Fruit fly (Drosophila melanogaster): ENCODE results near the gene Bub1.

Bub1 gene

DNA sequence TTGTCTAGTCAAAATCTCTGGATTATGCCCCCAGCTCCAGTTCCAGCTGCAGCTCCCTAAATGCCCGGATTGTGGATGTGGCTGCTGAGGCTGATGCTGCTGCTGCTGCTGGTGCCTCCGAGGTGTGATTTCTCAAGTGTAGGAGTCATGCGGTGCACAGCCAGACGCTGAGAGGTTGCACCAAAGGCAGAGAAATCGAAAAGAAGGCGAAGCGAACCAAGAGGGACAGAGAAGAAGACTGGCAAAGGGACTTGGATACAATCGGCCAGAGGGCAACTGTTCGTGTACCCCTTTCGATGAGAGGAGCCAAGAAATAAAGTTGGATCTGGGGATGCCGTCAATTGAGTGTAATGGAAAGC is 40.1 kb upstream of the Bub1 start:
- TF ChIP-seq ttk (optimal IDR thresholded peaks at IDR 0.05) (no peak), Myc (optimal IDR thresholded peaks at IDR 0.05) (no peak), psq (optimal IDR thresholded peaks at IDR 0.05) (no peak), h (optimal IDR thresholded peaks at IDR 0.05) (no peak), Sin3A (optimal IDR thresholded peaks at IDR 0.05) (no peak)

DNA sequence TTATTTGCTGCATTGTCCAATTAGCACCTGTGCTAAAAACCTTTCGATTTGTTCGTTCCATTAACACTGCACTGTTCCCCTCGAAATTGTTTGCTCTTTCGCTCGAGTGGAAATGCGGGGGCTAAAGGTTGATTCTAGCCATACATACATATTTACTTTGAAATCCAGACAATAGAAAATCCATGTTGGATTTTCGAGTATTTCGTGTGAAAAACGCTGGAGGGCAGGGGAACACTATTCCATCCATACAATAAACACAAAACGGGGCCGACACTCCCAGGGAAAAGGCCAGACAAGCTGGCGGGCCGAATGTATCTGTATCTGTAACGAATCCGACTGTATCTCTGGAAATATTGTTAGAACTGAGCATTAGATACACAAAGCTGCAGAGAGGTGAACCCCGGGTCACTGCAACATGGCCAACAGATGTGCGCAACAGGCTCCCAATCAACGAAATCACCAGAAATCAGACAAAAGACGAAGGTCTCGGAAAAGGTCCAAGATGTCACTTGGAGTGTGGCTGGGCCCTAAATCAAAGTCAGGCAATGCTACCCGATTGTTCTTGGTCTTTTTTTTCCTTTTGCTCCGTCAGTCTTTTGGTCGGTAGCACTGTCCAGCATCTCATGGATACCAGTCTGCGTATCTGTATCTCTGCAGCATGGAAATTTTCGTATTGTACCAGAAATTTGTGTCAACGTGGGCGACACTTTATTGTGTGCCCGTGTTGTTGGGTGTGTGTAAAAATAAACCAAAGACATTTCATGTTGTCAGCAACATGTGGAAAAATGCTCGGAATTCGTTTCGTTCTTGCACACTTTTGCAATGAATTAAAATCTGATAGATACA is 39.0 kb upstream of the Bub1 start:
- TF ChIP-seq Myc (optimal IDR thresholded peaks at IDR 0.05), result no peak
- TF ChIP-seq Sin3A (optimal IDR thresholded peaks at IDR 0.05), result no peak
- TF ChIP-seq h (optimal IDR thresholded peaks at IDR 0.05), result no peak
- no peak for TF ChIP-seq insv (optimal IDR thresholded peaks at IDR 0.05)
- TF ChIP-seq ttk (optimal IDR thresholded peaks at IDR 0.05), result no peak
- TF ChIP-seq psq (optimal IDR thresholded peaks at IDR 0.05), result no peak

DNA sequence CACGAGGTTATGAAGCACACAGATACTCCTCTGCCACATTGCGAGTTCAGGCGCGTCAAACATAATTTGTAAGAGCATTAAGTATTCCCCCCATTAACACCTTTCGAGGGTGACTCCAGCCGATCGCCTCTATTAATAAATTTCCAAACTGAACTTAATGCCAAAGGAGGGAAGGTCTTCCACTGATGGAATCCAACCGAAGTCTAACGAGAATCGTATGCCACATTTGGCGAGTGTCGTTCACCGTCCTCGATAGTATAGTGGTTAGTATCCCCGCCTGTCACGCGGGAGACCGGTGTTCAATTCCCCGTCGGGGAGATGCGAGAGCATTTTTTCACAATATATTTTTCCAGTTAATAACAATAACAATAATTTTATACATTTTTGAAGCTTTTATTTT is 38.1 kb upstream of the Bub1 start:
- TF ChIP-seq Sin3A (optimal IDR thresholded peaks at IDR 0.05), result no peak
- no peak for TF ChIP-seq Myc (optimal IDR thresholded peaks at IDR 0.05)
- no peak for TF ChIP-seq h (optimal IDR thresholded peaks at IDR 0.05)
- TF ChIP-seq insv (optimal IDR thresholded peaks at IDR 0.05), result no peak
- no peak for TF ChIP-seq psq (optimal IDR thresholded peaks at IDR 0.05)
- no peak for TF ChIP-seq ttk (optimal IDR thresholded peaks at IDR 0.05)

DNA sequence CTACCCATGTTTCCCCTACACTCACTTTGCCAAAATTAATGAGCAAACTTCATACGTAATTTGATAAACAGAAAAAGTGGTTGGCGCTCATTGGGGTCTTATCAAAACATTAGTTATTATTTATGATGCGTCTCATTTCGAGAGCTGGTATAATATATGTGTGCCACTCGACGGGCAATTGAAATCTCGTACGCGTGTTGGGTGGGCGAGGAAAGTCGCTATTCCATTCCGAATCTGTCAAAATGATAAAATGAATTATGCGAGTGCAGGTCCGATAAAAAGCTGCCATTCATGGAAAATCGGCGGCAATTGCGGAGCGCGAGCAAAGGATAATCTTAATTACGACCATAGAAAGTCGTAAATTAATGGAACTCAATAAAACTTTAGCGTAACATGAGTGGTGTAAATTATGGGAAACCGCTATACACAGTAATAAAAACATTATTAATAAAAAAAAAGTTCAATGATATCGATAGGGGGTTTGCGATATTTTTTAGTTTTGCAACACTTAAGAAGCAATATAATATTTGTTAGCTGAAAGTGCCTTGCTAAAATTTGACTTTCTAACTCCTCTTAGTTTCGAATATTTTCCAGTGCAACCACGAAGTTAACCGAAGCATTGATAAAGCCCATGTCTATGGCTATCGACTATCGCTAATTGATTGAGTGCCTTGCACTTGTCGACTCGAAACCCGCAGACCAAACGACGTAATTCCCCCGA is 36.3 kb upstream of the Bub1 start:
- TF ChIP-seq psq (optimal IDR thresholded peaks at IDR 0.05), result no peak

DNA sequence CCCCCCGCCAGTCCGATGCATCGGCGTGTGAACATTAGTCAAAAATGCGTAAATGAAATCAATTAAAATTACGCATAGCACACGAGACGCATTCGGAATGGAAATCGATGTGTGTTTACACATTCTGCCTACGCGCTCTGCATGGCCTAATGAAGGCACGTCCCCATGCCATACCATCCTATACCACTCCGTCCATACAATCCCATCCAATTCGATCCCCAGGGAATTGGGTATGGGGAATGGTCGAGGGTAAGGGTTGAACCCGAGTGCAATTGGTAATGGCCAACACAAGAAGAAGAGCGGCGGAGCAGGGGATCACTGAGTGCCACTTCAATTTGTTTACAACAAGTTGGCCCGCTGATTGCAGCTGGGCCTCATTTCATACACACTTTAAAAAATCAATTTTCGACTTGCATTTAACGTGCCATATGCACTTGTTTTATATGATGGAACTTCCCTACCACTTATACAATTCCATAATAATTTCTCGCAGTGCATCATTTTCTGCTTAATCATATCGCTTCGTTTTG is 33.2 kb upstream of the Bub1 start:
- TF ChIP-seq Myc (optimal IDR thresholded peaks at IDR 0.05), result no peak
- no peak for TF ChIP-seq ttk (optimal IDR thresholded peaks at IDR 0.05)
- TF ChIP-seq Sin3A (optimal IDR thresholded peaks at IDR 0.05), result no peak
- TF ChIP-seq h (optimal IDR thresholded peaks at IDR 0.05), result no peak

DNA sequence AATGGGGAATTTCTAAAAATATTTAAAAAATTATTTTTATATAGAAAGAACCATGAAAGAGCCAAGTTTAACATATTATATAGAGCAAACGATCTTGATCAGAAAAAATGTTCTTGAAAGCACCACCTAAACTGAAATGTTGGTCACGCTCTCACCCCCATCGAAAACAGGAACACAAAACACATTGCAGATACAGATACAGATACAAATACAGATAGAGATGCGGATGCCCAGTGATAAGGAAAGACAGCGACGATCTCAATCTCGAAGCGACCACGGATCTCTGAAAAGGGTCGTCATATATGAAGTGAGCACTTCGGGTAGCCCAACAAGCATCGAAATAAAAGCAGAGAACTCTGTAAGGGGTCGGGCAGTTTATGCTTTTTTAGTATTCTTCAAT is 31.3 kb upstream of the Bub1 start:
- TF ChIP-seq psq (optimal IDR thresholded peaks at IDR 0.05), result no peak
- no peak for TF ChIP-seq Myc (optimal IDR thresholded peaks at IDR 0.05)
- TF ChIP-seq Sin3A (optimal IDR thresholded peaks at IDR 0.05), result no peak
- no peak for TF ChIP-seq ttk (optimal IDR thresholded peaks at IDR 0.05)
- TF ChIP-seq h (optimal IDR thresholded peaks at IDR 0.05), result no peak
- no peak for TF ChIP-seq insv (optimal IDR thresholded peaks at IDR 0.05)

DNA sequence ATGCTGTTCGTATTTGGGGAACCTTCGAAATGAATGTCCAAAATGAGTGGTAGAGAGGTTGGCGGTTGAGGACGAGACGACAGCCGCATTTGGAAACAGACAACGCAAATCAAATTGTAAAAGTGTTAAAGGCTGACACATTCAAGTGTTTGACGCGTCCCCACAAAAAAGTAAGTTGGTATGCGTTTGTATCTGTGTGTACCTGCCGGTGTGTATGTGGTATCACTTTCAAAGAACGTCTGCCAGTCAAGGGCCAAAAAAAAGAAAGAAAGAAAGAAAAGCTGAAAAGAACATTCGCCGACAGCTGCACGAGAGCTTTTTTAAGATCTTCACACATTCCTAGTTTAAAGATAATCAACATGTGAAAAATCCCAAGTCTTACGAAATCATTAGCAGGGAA is 30.9 kb upstream of the Bub1 start:
- TF ChIP-seq h (optimal IDR thresholded peaks at IDR 0.05) (no peak), Myc (optimal IDR thresholded peaks at IDR 0.05) (no peak), ttk (optimal IDR thresholded peaks at IDR 0.05) (no peak), insv (optimal IDR thresholded peaks at IDR 0.05) (no peak), Sin3A (optimal IDR thresholded peaks at IDR 0.05) (no peak), psq (optimal IDR thresholded peaks at IDR 0.05) (no peak)

DNA sequence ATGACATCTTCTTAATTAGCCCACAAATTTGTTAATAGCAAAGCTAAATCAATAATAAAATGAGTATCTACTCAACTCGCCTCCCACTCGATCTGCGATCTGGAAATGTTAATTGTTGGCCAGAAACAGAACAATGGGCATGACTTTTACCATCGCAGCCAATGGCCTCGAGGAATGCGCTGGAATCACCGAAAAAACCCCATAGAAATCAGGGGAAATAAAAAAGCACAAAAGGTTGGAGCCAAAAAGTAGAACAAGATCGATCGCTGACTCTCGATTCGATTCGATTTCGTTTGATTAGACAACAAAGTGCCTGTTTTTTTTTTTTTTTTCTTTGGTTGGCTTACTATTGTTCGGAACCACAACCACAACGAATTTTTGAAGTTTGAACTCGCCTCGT is 30.1 kb upstream of the Bub1 start:
- TF ChIP-seq h (optimal IDR thresholded peaks at IDR 0.05) (no peak), Myc (optimal IDR thresholded peaks at IDR 0.05) (no peak), ttk (optimal IDR thresholded peaks at IDR 0.05) (no peak), insv (optimal IDR thresholded peaks at IDR 0.05) (no peak), Sin3A (optimal IDR thresholded peaks at IDR 0.05) (no peak), psq (optimal IDR thresholded peaks at IDR 0.05) (no peak)

DNA sequence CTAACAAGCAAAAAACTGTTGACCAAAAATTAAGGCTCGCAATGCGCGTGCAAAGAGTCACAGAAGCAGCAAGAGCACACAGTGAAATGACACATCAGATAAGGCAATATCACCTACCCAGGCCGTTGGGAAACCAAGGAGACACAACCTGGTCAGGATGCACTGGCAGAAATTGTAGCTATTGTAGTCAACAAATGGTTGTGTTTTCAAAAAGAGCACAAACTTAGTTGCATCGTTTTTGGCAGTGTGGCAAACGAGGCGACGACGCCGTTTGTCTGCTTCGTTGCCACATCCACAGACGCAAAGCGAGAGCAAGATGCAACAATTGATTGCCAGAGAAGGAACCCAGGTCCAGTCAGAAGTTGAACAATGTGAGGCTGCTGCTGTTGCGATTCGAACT is 28.9 kb upstream of the Bub1 start:
- no peak for TF ChIP-seq h (optimal IDR thresholded peaks at IDR 0.05)
- no peak for TF ChIP-seq ttk (optimal IDR thresholded peaks at IDR 0.05)
- TF ChIP-seq psq (optimal IDR thresholded peaks at IDR 0.05), result no peak
- no peak for TF ChIP-seq Myc (optimal IDR thresholded peaks at IDR 0.05)
- TF ChIP-seq Sin3A (optimal IDR thresholded peaks at IDR 0.05), result no peak
- TF ChIP-seq insv (optimal IDR thresholded peaks at IDR 0.05), result no peak

DNA sequence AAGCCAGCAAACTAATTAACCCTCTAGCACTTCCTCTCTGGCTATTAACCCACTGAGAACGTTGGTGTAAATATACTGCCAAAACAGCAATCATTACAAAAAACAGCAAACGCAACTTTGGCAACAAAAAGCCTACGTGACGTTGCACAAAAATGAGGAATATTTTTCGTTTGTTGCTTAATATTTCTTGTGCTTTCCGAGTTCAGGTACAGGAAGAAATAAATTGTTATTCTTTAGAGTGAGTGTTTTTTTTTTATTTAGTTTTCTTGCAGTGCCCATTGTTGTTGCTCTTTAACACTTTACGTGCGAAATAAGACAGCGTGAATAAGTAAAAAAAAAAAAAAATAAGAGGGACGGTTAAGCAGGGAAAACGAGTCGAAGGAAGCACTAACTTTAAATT is 27.5 kb upstream of the Bub1 start:
- TF ChIP-seq ttk (optimal IDR thresholded peaks at IDR 0.05), result no peak
- no peak for TF ChIP-seq h (optimal IDR thresholded peaks at IDR 0.05)
- TF ChIP-seq Sin3A (optimal IDR thresholded peaks at IDR 0.05), result no peak
- TF ChIP-seq Myc (optimal IDR thresholded peaks at IDR 0.05), result no peak

DNA sequence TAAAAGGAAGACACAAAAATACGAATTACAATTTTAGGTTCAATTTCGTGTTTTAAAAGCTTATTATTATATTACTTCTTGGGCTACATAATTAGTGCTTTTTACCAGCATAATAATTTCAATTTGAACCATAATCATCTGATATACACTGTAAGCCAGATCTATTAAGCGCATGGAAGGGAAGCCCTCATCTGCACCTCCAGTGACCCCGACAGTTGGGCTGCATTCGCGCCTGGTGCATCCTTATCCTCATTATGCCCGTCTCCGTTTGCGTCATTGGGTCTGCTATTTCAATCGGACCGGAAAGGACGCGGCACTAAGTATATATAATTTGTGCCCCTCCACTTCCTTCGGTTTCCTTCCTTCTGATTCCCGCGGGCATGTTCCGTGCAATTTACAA is 26.9 kb upstream of the Bub1 start:
- TF ChIP-seq psq (optimal IDR thresholded peaks at IDR 0.05), result no peak
- no peak for TF ChIP-seq insv (optimal IDR thresholded peaks at IDR 0.05)
- TF ChIP-seq ttk (optimal IDR thresholded peaks at IDR 0.05), result no peak
- no peak for TF ChIP-seq h (optimal IDR thresholded peaks at IDR 0.05)
- TF ChIP-seq Myc (optimal IDR thresholded peaks at IDR 0.05), result no peak
- no peak for TF ChIP-seq Sin3A (optimal IDR thresholded peaks at IDR 0.05)

DNA sequence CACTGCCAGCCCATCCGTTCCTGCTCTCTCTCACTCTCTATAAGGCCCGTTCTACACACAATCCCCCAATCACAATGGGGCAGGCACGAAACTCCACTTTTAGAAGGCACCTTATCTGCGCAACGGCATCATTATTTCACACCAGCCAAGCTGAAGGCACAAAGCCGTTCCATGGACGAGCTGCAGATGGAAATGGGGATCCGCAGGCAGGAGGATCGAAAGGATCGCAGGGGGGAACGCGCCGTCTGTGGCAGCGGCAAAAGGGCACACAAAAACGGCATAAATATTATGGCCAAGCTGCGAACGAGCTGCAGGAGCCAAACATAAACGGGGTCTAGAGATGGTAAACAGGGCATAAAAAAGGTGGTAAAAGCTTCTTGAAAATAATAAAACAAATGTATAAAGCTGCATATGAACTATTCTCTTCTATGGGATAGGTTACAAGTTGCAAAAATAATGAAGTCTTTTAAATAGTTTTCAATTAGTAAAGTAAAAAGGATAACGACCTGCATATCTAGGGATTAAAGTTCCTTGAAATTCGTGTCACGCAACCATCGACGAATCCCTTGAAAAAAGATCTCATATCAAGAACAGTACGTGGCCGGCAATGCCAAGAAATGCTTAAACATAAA is 26.1 kb upstream of the Bub1 start:
- TF ChIP-seq Myc (optimal IDR thresholded peaks at IDR 0.05) (no peak), h (optimal IDR thresholded peaks at IDR 0.05) (no peak), ttk (optimal IDR thresholded peaks at IDR 0.05) (no peak), Sin3A (optimal IDR thresholded peaks at IDR 0.05) (no peak), insv (optimal IDR thresholded peaks at IDR 0.05) (no peak)
